Fruit fly (Drosophila melanogaster) whole organism, embryonic: ENCODE results near the gene wisp.

Experiments used
- CG1024 ChIP-seq: fragments of 200-800 bp; sonication (Bioruptor generic); IDR thresholded peaks from 2 replicates; pipeline ENCODE4 v1.3.6; 2022; ENCODE audit warnings: missing biosample characterization, missing genetic modification characterization
- CG10431 ChIP-seq: fragments of 200-800 bp; sonication (Bioruptor generic); optimal IDR thresholded peaks from 3 replicates; lab custom pipeline; 2018; ENCODE audit warnings: missing biosample characterization, mild to moderate bottlenecking, missing genetic modification characterization
- CG11696 ChIP-seq: fragments of 200-800 bp; sonication (Bioruptor generic); IDR thresholded peaks from 2 replicates; pipeline ENCODE4 v1.3.6; 2022; ENCODE audit warnings: missing biosample characterization, missing genetic modification characterization
- CG12236 ChIP-seq: fragments of 200-800 bp; sonication (Bioruptor generic); optimal IDR thresholded peaks from 2 replicates; lab custom pipeline; 2016; ENCODE audit warnings: missing biosample characterization, missing genetic modification characterization
- CG13123 ChIP-seq: fragments of 200-800 bp; sonication (Bioruptor generic); optimal IDR thresholded peaks from 2 replicates; lab custom pipeline; 2016; ENCODE audit warnings: missing biosample characterization, missing genetic modification characterization
- CG13894 ChIP-seq: fragments of 200-800 bp; sonication (Bioruptor generic); optimal IDR thresholded peaks from 3 replicates; lab custom pipeline; 2018; ENCODE audit warnings: missing biosample characterization, mild to moderate bottlenecking, missing genetic modification characterization, moderate library complexity
- CG1647 ChIP-seq: fragments of 200-800 bp; sonication (Bioruptor generic); optimal IDR thresholded peaks from 3 replicates; lab custom pipeline; 2016; ENCODE audit warnings: missing biosample characterization, missing genetic modification characterization
- CG17802 ChIP-seq: fragments of 200-800 bp; sonication (Bioruptor generic); optimal IDR thresholded peaks from 2 replicates; lab custom pipeline; 2018; ENCODE audit warnings: missing biosample characterization, mild to moderate bottlenecking, missing genetic modification characterization, moderate library complexity
- CG1832 ChIP-seq: fragments of 200-800 bp; sonication (Bioruptor generic); optimal IDR thresholded peaks from 2 replicates; lab custom pipeline; 2017; ENCODE audit warnings: missing biosample characterization, mild to moderate bottlenecking, missing genetic modification characterization, inconsistent platforms
- CG18599 ChIP-seq: fragments of 200-800 bp; sonication (Bioruptor generic); optimal IDR thresholded peaks from 3 replicates; lab custom pipeline; 2017; ENCODE audit warnings: missing biosample characterization, missing genetic modification characterization, mild to moderate bottlenecking, moderate library complexity, missing genetic modification reagents
- CG2199 ChIP-seq: fragments of 200-800 bp; sonication (Bioruptor generic); IDR thresholded peaks from 3 replicates; pipeline ENCODE4 v1.3.6; 2022; ENCODE audit warnings: missing biosample characterization, missing genetic modification characterization
- CG2712 ChIP-seq: fragments of 200-800 bp; optimal IDR thresholded peaks from 3 replicates; lab custom pipeline; 2019; ENCODE audit warnings: missing biosample characterization, mild to moderate bottlenecking, missing genetic modification characterization, moderate library complexity
- CG30020 ChIP-seq: fragments of 200-800 bp; optimal IDR thresholded peaks from 2 replicates; lab custom pipeline; 2019; ENCODE audit warnings: missing biosample characterization, mild to moderate bottlenecking, missing genetic modification characterization, moderate library complexity
- CG31441 ChIP-seq: fragments of 200-800 bp; sonication (Bioruptor generic); IDR thresholded peaks from 2 replicates; pipeline ENCODE4 v1.3.6; 2022; ENCODE audit warnings: missing biosample characterization, missing genetic modification characterization
- CG3995 ChIP-seq: fragments of 200-800 bp; sonication (Bioruptor generic); optimal IDR thresholded peaks from 3 replicates; lab custom pipeline; 2016; ENCODE audit warnings: missing biosample characterization, missing genetic modification characterization
- CG7372 ChIP-seq: fragments of 200-800 bp; sonication (Bioruptor generic); IDR thresholded peaks from 2 replicates; pipeline ENCODE4 v1.3.6; 2022; ENCODE audit warnings: missing biosample characterization, missing genetic modification characterization
- CG8359 ChIP-seq: fragments of 200-800 bp; sonication (Bioruptor generic); optimal IDR thresholded peaks from 2 replicates; lab custom pipeline; 2017; ENCODE audit warnings: missing biosample characterization, mild to moderate bottlenecking, missing genetic modification characterization, borderline replicate concordance
- CG9437 ChIP-seq: fragments of 200-800 bp; sonication (Bioruptor generic); optimal IDR thresholded peaks from 2 replicates; lab custom pipeline; 2018; ENCODE audit warnings: missing biosample characterization, mild to moderate bottlenecking, missing genetic modification characterization
- Dfd ChIP-seq, 2 experiments: fragments of >200 bp; optimal IDR thresholded peaks; 2 replicates each; lab custom pipeline; 2017; ENCODE audit warnings: missing biosample characterization in 2 of 2, missing genetic modification characterization in 2 of 2
- Doc3 ChIP-seq: fragments of 200-800 bp; sonication (Bioruptor generic); IDR thresholded peaks from 3 replicates; pipeline ENCODE4 v1.3.6; 2022; ENCODE audit warnings: missing biosample characterization, missing genetic modification characterization; ENCODE audit not compliant: partially characterized antibody
- H2.0 ChIP-seq: fragments of 200-800 bp; sonication (Bioruptor generic); IDR thresholded peaks from 2 replicates; pipeline ENCODE4 v1.3.6; 2022; ENCODE audit warnings: missing biosample characterization, missing genetic modification characterization
- HHEX ChIP-seq: fragments of 200-800 bp; sonication (Bioruptor generic); optimal IDR thresholded peaks from 3 replicates; lab custom pipeline; 2017; ENCODE audit warnings: missing biosample characterization, mild to moderate bottlenecking, missing genetic modification characterization, missing genetic modification reagents
- Hmr ChIP-seq: fragments of 200-800 bp; sonication (Bioruptor generic); optimal IDR thresholded peaks from 3 replicates; lab custom pipeline; 2017; ENCODE audit warnings: mild to moderate bottlenecking, missing biosample characterization, missing genetic modification reagents, missing genetic modification characterization
- MTF-1 ChIP-seq: fragments of 200-800 bp; sonication (Bioruptor generic); optimal IDR thresholded peaks from 2 replicates; lab custom pipeline; 2018; ENCODE audit warnings: missing biosample characterization, mild to moderate bottlenecking, missing genetic modification characterization, borderline replicate concordance
- Mad ChIP-seq: fragments of 200-800 bp; sonication (Bioruptor generic); optimal IDR thresholded peaks from 2 replicates; lab custom pipeline; 2016; ENCODE audit warnings: missing biosample characterization, missing genetic modification characterization
- Myb ChIP-seq: fragments of 200-800 bp; sonication (Bioruptor generic); optimal IDR thresholded peaks from 2 replicates; lab custom pipeline; 2016; ENCODE audit warnings: missing biosample characterization, missing genetic modification characterization
- NK7.1 ChIP-seq: fragments of 200-800 bp; sonication (Bioruptor generic); optimal IDR thresholded peaks from 3 replicates; lab custom pipeline; 2016; ENCODE audit warnings: missing biosample characterization, missing genetic modification characterization
- Neu2 ChIP-seq: fragments of 200-800 bp; sonication (Bioruptor generic); optimal IDR thresholded peaks from 3 replicates; lab custom pipeline; 2016; ENCODE audit warnings: missing biosample characterization, missing genetic modification characterization, borderline replicate concordance
- Oaz ChIP-seq: fragments of 200-800 bp; sonication (Bioruptor generic); IDR thresholded peaks from 2 replicates; pipeline ENCODE4 v1.3.6; 2022; ENCODE audit warnings: missing biosample characterization, missing genetic modification characterization
- Sox102F ChIP-seq: fragments of 200-800 bp; sonication (Bioruptor generic); optimal IDR thresholded peaks from 2 replicates; lab custom pipeline; 2018; ENCODE audit warnings: missing biosample characterization, mild to moderate bottlenecking, missing genetic modification characterization, moderate library complexity
- Ssrp ChIP-seq: fragments of 200-800 bp; sonication (Bioruptor generic); optimal IDR thresholded peaks from 2 replicates; lab custom pipeline; 2018; ENCODE audit warnings: missing biosample characterization, mild to moderate bottlenecking, missing genetic modification characterization, moderate library complexity
- Taf1 ChIP-seq: fragments of 200-800 bp; sonication (Bioruptor generic); IDR thresholded peaks from 2 replicates; pipeline ENCODE4 v1.3.6; 2022; ENCODE audit warnings: missing biosample characterization, missing genetic modification characterization
- Trl ChIP-seq, 3 experiments: fragments of >200 bp in 2 of 3; fragments of 200-800 bp in 1 of 3; sonication (Bioruptor generic) in 1 of 3; optimal IDR thresholded peaks; 2 replicates in 1 of 3; 3 replicates in 2 of 3; lab custom pipeline; 2016 to 2017; ENCODE audit warnings: missing biosample characterization in 1 of 3, missing genetic modification characterization in 1 of 3
- cad ChIP-seq: fragments of >200 bp; optimal IDR thresholded peaks from 2 replicates; lab custom pipeline; 2017; ENCODE audit warnings: missing biosample characterization, missing genetic modification characterization
- cas ChIP-seq: fragments of 200-800 bp; sonication (Bioruptor generic); IDR thresholded peaks from 2 replicates; pipeline ENCODE4 v1.3.6; 2022; ENCODE audit warnings: missing biosample characterization, missing genetic modification characterization
- crp ChIP-seq, 2 experiments: fragments of 200-800 bp; sonication (Bioruptor generic); optimal IDR thresholded peaks; 2 replicates in 1 of 2; 3 replicates in 1 of 2; lab custom pipeline; 2017; ENCODE audit warnings: missing biosample characterization in 2 of 2, missing genetic modification characterization in 2 of 2, mild to moderate bottlenecking in 1 of 2, moderate library complexity in 1 of 2
- cwo ChIP-seq: fragments of 200-800 bp; sonication (Bioruptor generic); optimal IDR thresholded peaks from 3 replicates; lab custom pipeline; 2017; ENCODE audit warnings: missing biosample characterization, missing genetic modification characterization, mild to moderate bottlenecking, moderate library complexity, missing genetic modification reagents
- dmrt99B ChIP-seq: fragments of 200-800 bp; sonication (Bioruptor generic); optimal IDR thresholded peaks from 2 replicates; lab custom pipeline; 2018; ENCODE audit warnings: missing biosample characterization, mild to moderate bottlenecking, missing genetic modification characterization, moderate library complexity
- eve ChIP-seq, 2 experiments: fragments of >200 bp; optimal IDR thresholded peaks; 2 replicates each; lab custom pipeline; 2017; ENCODE audit warnings: missing biosample characterization in 2 of 2, missing genetic modification characterization in 2 of 2
- fru ChIP-seq: fragments of >200 bp; optimal IDR thresholded peaks from 2 replicates; lab custom pipeline; 2017
- gsb ChIP-seq: fragments of 200-800 bp; sonication (Bioruptor generic); IDR thresholded peaks from 2 replicates; pipeline ENCODE4 v1.3.6; 2022; ENCODE audit warnings: missing biosample characterization, missing genetic modification characterization
- lilli ChIP-seq: fragments of 200-800 bp; sonication (Bioruptor generic); optimal IDR thresholded peaks from 3 replicates; lab custom pipeline; 2016; ENCODE audit warnings: missing biosample characterization, missing genetic modification characterization
- maf-S ChIP-seq: fragments of 200-800 bp; sonication (Bioruptor generic); optimal IDR thresholded peaks from 2 replicates; lab custom pipeline; 2016; ENCODE audit warnings: missing biosample characterization, missing genetic modification characterization
- nerfin-2 ChIP-seq: fragments of 200-800 bp; sonication (Bioruptor generic); IDR thresholded peaks from 2 replicates; pipeline ENCODE4 v1.3.6; 2022; ENCODE audit warnings: missing biosample characterization, missing genetic modification characterization; ENCODE audit not compliant: partially characterized antibody
- p53 ChIP-seq: fragments of 200-800 bp; sonication (Bioruptor generic); optimal IDR thresholded peaks from 2 replicates; lab custom pipeline; 2016; ENCODE audit warnings: missing biosample characterization, missing genetic modification characterization
- phol ChIP-seq: fragments of 200-800 bp; sonication (Bioruptor generic); optimal IDR thresholded peaks from 3 replicates; lab custom pipeline; 2018; ENCODE audit warnings: missing biosample characterization, mild to moderate bottlenecking, missing genetic modification characterization, moderate library complexity
- sd ChIP-seq: fragments of 200-800 bp; sonication (Bioruptor generic); optimal IDR thresholded peaks from 3 replicates; lab custom pipeline; 2018; ENCODE audit warnings: missing biosample characterization, mild to moderate bottlenecking, missing genetic modification characterization, moderate library complexity
- sens ChIP-seq: fragments of 200-800 bp; sonication (Bioruptor generic); peaks from one replicate; lab custom pipeline; 2016; ENCODE audit warnings: missing biosample characterization, missing genetic modification characterization
- slou ChIP-seq: fragments of 200-800 bp; sonication (Bioruptor generic); optimal IDR thresholded peaks from 3 replicates; lab custom pipeline; 2016; ENCODE audit warnings: missing biosample characterization, missing genetic modification characterization
- usp ChIP-seq: fragments of >200 bp; optimal IDR thresholded peaks from 2 replicates; lab custom pipeline; 2017; ENCODE audit warnings: missing biosample characterization, missing genetic modification characterization
- vvl ChIP-seq: fragments of 200-800 bp; sonication (Bioruptor generic); IDR thresholded peaks from 2 replicates; pipeline ENCODE4 v1.3.6; 2022; ENCODE audit warnings: missing biosample characterization, missing genetic modification characterization

Gene wisp

DNA sequence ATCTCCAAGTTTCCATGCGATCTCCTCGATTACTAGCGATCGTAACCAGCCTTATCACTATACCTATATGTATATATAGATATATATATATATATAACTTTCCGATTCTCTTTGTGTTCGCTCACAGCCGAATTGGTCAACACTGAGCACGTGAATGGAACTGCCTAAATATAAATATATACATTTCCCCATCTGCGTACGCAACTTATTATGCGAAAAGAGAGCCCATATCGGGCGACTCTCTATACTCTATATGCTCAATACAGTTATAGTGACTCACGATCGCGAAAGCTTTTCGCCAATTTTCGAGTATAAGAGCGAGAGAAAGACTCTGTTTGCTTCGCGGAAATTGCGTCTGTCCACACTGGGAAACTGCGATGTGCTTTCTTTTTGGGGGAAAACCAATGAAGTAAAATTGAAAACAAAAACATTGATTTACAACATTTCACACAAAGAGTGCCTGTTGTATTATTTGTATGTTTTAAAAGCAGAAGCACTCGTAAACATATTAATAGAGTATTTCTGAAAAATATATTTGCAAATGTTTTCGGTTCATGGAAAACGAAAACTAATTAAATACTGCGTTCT lies 29.0 kb downstream of the wisp start:
- peak; percentile 35 for TF ChIP-seq CG13894
- TF ChIP-seq CG13123: no peak
- TF ChIP-seq Oaz (GFP tag; lab: Robert Waterston, UW): no peak
- no peak for TF ChIP-seq H2.0 (GFP tag; lab: Robert Waterston, UW)
- no peak for TF ChIP-seq Taf1
- TF ChIP-seq nerfin-2 (GFP tag; lab: Robert Waterston, UW): no peak
- TF ChIP-seq HHEX (GFP tag; lab: Kevin White, UChicago): no peak
- no peak for TF ChIP-seq usp (GFP tag; lab: Kevin White, UChicago)
- TF ChIP-seq Dfd (GFP tag; optimal IDR thresholded peaks at IDR 0.05; lab: Kevin White, UChicago): no peak
- TF ChIP-seq dmrt99B (tag; lab: Kevin White, UChicago): no peak
- no peak for TF ChIP-seq CG8359 (GFP tag; lab: Kevin White, UChicago)
- no peak for TF ChIP-seq CG3995 (GFP tag; lab: Kevin White, UChicago)
- TF ChIP-seq Mad (GFP tag; lab: Kevin White, UChicago): no peak
- no peak for TF ChIP-seq CG1024 (GFP tag; lab: Robert Waterston, UW)
- TF ChIP-seq cad (GFP tag; lab: Kevin White, UChicago): no peak
- TF ChIP-seq Neu2 (GFP tag; lab: Kevin White, UChicago): no peak
- no peak for TF ChIP-seq Hmr
- TF ChIP-seq CG11696: no peak
- TF ChIP-seq CG9437 (GFP tag; lab: Kevin White, UChicago): no peak
- peak; percentile 14 for TF ChIP-seq CG17802 (tag; lab: Kevin White, UChicago)
- TF ChIP-seq CG7372: no peak
- no peak for TF ChIP-seq fru (lab: Kevin White, UChicago)
- TF ChIP-seq Doc3 (GFP tag; lab: Robert Waterston, UW): no peak
- TF ChIP-seq gsb (GFP tag; lab: Robert Waterston, UW): no peak
- TF ChIP-seq slou: no peak
- TF ChIP-seq cas (GFP tag; lab: Robert Waterston, UW): no peak
- TF ChIP-seq Trl (optimal IDR thresholded peaks at IDR 0.05; lab: Kevin White, UChicago): peak; percentile 18 to 60
- TF ChIP-seq Trl (GFP tag; optimal IDR thresholded peaks at IDR 0.05; lab: Kevin White, UChicago): no peak
- peak; percentile 30; the same call in 1 of the 2 replicates for TF ChIP-seq vvl (GFP tag; lab: Robert Waterston, UW)
- no peak for TF ChIP-seq maf-S (GFP tag; lab: Kevin White, UChicago)
- TF ChIP-seq cwo: peak; percentile 88
- TF ChIP-seq CG2199 (GFP tag; lab: Robert Waterston, UW): no peak
- no peak for TF ChIP-seq Ssrp (tag; lab: Kevin White, UChicago)
- TF ChIP-seq MTF-1: no peak
- no peak for TF ChIP-seq lilli (GFP tag; lab: Kevin White, UChicago)
- TF ChIP-seq CG31441 (GFP tag; lab: Robert Waterston, UW): no peak
- TF ChIP-seq Sox102F (GFP tag; lab: Kevin White, UChicago): no peak
- TF ChIP-seq sens (GFP tag; lab: Kevin White, UChicago): peak; percentile 68
- no peak for TF ChIP-seq CG10431 (GFP tag; lab: Kevin White, UChicago)
- TF ChIP-seq CG18599 (GFP tag; lab: Kevin White, UChicago): peak; percentile 7
- TF ChIP-seq NK7.1: no peak
- TF ChIP-seq CG12236 (GFP tag; lab: Kevin White, UChicago): no peak
- no peak for TF ChIP-seq crp (GFP tag; optimal IDR thresholded peaks at IDR 0.05; lab: Kevin White, UChicago)
- TF ChIP-seq CG2712: no peak
- TF ChIP-seq Myb (GFP tag; lab: Kevin White, UChicago): no peak
- no peak for TF ChIP-seq CG30020 (tag; lab: Kevin White, UChicago)
- no peak for TF ChIP-seq CG1647 (GFP tag; lab: Kevin White, UChicago)
- TF ChIP-seq p53: no peak
- no peak for TF ChIP-seq phol (tag; lab: Kevin White, UChicago)
- TF ChIP-seq eve (GFP tag; optimal IDR thresholded peaks at IDR 0.05; lab: Kevin White, UChicago): no peak
- no peak for TF ChIP-seq CG1832 (GFP tag; lab: Kevin White, UChicago)
- TF ChIP-seq sd (tag; lab: Kevin White, UChicago): no peak
